Worm (Caenorhabditis elegans): ENCODE results near the gene C24H11.2.
"Not testable (repeated sequence)": the region's sequence is repeated elsewhere in the genome, so short reads cannot be mapped to it uniquely, and the experiment has no call there.

The C24H11.2 gene

DNA sequence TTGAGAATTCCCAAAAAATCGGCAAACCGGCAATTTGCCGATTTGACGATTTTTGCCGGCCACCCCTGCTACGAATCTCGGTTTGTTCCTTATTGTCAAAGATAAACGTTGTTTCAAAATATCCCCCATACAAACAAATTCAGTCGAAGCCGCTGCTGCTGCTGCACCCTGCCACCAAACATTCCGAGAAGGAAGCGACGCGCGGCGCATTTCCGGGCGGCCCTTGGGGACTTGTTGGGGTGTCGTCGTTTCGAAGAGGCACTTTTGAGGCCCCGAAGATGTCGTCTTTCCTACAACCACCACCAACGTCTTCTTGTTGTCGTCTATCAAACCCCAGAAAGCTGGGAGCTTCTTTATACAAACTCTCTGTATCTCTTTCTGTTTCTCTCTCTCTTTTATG lies 2.2 kb upstream of the C24H11.2 start:
- TF ChIP-seq set-16 (GFP tag; IDR thresholded peaks at IDR 0.05) (peak; percentile 72), lin-13 (GFP tag; optimal IDR thresholded peaks at IDR 0.05) (no peak), hmg-1.1 (GFP tag; IDR thresholded peaks at IDR 0.05) (0 out of 2 replicates have a peak, but pooled peaks have one; percentile 32)

DNA sequence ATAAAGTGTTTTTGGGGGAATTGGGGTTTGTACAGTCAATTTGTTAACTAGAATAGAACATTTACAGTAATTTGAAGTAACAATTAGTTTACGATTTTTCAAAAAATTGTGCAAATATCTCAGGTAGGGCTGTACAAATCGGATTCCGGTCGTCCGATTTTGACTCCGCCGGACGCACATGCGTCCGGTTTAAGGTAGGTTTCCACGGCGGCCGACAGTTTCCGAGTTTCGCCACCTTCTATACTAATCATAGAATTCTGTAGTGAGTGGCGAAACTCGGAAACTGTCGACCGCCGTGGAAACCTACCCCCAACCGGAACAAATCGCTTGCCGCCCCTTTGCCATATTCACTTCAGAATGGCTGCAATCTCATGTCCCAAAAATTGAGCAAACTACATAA lies 2.7 kb downstream of the C24H11.2 start:
- TF ChIP-seq madf-5 (GFP tag; IDR thresholded peaks at IDR 0.05) (no peak), lsy-2 (tag; optimal IDR thresholded peaks at IDR 0.05) (no peak), jun-1 (tag; optimal IDR thresholded peaks at IDR 0.05) (no peak), saeg-2 (GFP tag; IDR thresholded peaks at IDR 0.05) (no peak), ceh-44 (GFP tag; IDR thresholded peaks at IDR 0.05) (no peak), daf-12 (tag; optimal IDR thresholded peaks at IDR 0.05) (no peak), sdz-12 (GFP tag; optimal IDR thresholded peaks at IDR 0.05) (no peak), T26A8.4 (GFP tag; IDR thresholded peaks at IDR 0.05) (no peak), unc-130 (GFP tag; optimal IDR thresholded peaks at IDR 0.05) (no peak), nhr-48 (tag; optimal IDR thresholded peaks at IDR 0.05) (no peak), hlh-30 (tag; optimal IDR thresholded peaks at IDR 0.05; ENCODE audit: insufficient read depth) (no peak), Y105C5A.15 (GFP tag; IDR thresholded peaks at IDR 0.05) (no peak), nhr-77 (tag; optimal IDR thresholded peaks at IDR 0.05) (no peak), F49E8.2 (tag; optimal IDR thresholded peaks at IDR 0.05; ENCODE audit: borderline replicate concordance) (no peak), tra-1 (GFP tag; IDR thresholded peaks at IDR 0.05) (no peak), ceh-82 (tag; optimal IDR thresholded peaks at IDR 0.05) (no peak), nhr-10 (tag; optimal IDR thresholded peaks at IDR 0.05) (no peak), madf-9 (GFP tag; conservative IDR thresholded peaks at IDR 0.05) (no peak)

DNA sequence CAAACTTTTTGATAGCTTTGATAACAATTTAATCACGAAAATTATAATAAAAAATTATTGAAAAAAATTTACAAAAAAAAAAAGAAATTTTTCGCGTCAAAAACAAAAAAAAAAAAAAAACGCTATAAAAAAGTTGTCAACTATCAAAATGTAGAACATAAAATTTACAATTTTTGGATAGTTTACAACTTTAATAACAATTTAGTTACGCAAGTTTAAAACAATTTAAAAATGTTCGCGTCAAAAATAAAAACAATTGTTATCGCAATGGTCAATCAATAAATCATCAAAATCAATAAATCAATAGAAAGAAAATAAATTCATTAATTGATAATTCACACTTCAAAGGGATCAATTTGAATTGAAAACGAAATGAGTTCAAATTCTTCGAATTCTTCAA lies 4.8 kb downstream of the C24H11.2 start, which contains the start of gene C24H11.1:
Gene C24H11.1, plus strand, starts transcription at position 301 of the 400 bp plus-strand sequence.
- not testable (repeated sequence) for TF ChIP-seq lin-38 (GFP tag; IDR thresholded peaks at IDR 0.05); fos-1 (tag; optimal IDR thresholded peaks at IDR 0.05); zip-2 (tag; optimal IDR thresholded peaks at IDR 0.05)

DNA sequence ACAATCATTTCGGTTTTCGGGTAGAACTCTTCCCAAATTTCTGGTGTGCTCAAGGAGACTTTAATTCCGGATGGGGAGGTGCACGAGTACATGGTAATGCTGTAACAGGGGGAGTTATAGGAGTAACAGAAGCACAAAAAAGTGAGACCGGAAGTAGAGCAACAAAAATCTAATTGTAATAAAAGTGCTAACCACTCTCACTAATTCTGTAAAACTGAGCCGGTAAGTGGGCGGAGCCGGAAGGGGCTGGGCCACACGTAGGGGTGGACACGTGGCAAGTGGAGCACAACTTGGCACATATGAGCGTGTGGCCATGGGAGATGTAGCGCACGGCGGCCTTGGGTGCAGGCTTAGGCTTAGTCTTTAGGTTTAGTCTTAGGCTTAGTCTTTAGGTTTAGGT lies 6.2 kb downstream of the C24H11.2 start, which contains the start of gene tbx-38:
Gene tbx-38, minus strand, starts transcription at position 101 of the 400 bp plus-strand sequence.
- no peak for TF ChIP-seq zag-1 (tag; optimal IDR thresholded peaks at IDR 0.05)
- 0 out of 2 replicates have a peak, but pooled peaks have one; percentile 39 for TF ChIP-seq lim-7 (GFP tag; IDR thresholded peaks at IDR 0.05)

DNA sequence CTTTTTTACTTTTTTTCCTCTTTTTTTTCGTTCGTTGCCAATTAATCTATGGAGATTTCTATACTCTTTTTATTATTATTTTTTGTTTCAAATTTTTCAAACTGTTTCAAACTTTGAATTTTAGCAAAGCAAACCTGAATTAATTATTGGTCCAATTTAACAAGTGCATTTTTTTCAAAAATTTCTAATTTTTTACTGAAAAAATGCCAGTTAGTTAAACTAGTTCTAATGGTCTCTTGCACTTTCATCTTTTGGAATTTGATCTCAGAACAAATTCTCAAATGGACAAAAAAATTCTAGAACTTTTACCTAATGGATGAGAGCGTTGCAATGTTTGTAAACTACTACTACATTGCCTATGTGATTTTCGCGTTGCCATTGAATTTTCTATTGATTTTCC lies 10.3 kb downstream of the C24H11.2 start, which contains the start of gene srd-74:
Gene srd-74, plus strand, starts transcription at position 301 of the 400 bp plus-strand sequence.
- TF ChIP-seq ceh-62 (tag; optimal IDR thresholded peaks at IDR 0.05) (no peak), aha-1 (tag) (peak; percentile 58), ztf-7 (tag; optimal IDR thresholded peaks at IDR 0.05) (no peak)

ce11 chrIII:11780183-11780664 lies 11.9 kb downstream of the C24H11.2 start, which contains the start of gene C24H11.5:
TSS of gene C24H11.5 (plus strand) at chrIII:11780233.
- TF ChIP-seq aly-2 (tag; optimal IDR thresholded peaks at IDR 0.05) (no peak), Y75B8A.6 (GFP tag; IDR thresholded peaks at IDR 0.05) (no peak), fos-1 (tag; optimal IDR thresholded peaks at IDR 0.05) (no peak), lsy-2 (tag; optimal IDR thresholded peaks at IDR 0.05) (no peak), lin-29 (GFP tag; IDR thresholded peaks at IDR 0.05) (no peak), F44E2.7 (GFP tag; IDR thresholded peaks at IDR 0.05) (no peak), fkh-10 (GFP tag; optimal IDR thresholded peaks at IDR 0.05) (no peak), ZK337.2 (GFP tag; IDR thresholded peaks at IDR 0.05) (no peak), mes-2 (tag; optimal IDR thresholded peaks at IDR 0.05; ENCODE audit: poor library complexity, severe bottlenecking) (peak; percentile 26), hlh-30 (tag; optimal IDR thresholded peaks at IDR 0.05; ENCODE audit: insufficient read depth) (no peak), R02D3.7 (tag; optimal IDR thresholded peaks at IDR 0.05) (no peak), mdt-29 (GFP tag; IDR thresholded peaks at IDR 0.05) (no peak), madf-5 (GFP tag; IDR thresholded peaks at IDR 0.05) (no peak), ceh-28 (tag; optimal IDR thresholded peaks at IDR 0.05) (no peak), unc-62 (GFP tag; optimal IDR thresholded peaks at IDR 0.05 in 1 of 2) (peak in 1 of 2 experiments; percentile 77), unc-62 (tag; optimal IDR thresholded peaks at IDR 0.05) (no peak), pqm-1 (tag; optimal IDR thresholded peaks at IDR 0.05) (no peak), ctbp-1 (GFP tag; IDR thresholded peaks at IDR 0.05) (no peak), nhr-42 (GFP tag; IDR thresholded peaks at IDR 0.05) (no peak)

Measured in whole organism, L4 larva.